Worm (Caenorhabditis elegans) whole organism, L4 larva: ENCODE data around the gene txt-10.

ENCODE experiments used
- nhr-11 ChIP-seq: fragments of 150-350 bp; optimal IDR thresholded peaks from 2 replicates; lab custom pipeline; 2014; ENCODE audit warnings: missing biosample characterization, missing genetic modification characterization
- nhr-6 ChIP-seq: fragments of 150-350 bp; optimal IDR thresholded peaks from 2 replicates; lab custom pipeline; 2014; ENCODE audit warnings: missing biosample characterization, missing genetic modification characterization

- TF ChIP-seq nhr-11 (tag; lab: Kevin White, UChicago) = no peak
- no peak for TF ChIP-seq nhr-6 (tag; lab: Kevin White, UChicago)
Measured at ce11 chrV:10485389-10485788, 47.2 kb downstream of the txt-10 start.
